Fruit fly (Drosophila melanogaster) whole organism, embryonic: ENCODE results near the gene CG12783.

Experiments used
- CG10543 ChIP-seq: fragments of 200-800 bp; sonication (Bioruptor generic); optimal IDR thresholded peaks from 3 replicates; lab custom pipeline; 2017; ENCODE audit warnings: missing biosample characterization, mild to moderate bottlenecking, missing genetic modification characterization, moderate library complexity
- CG10959 ChIP-seq: fragments of 200-800 bp; sonication (Bioruptor generic); IDR thresholded peaks from 2 replicates; pipeline ENCODE4 v1.3.6; 2022; ENCODE audit warnings: missing biosample characterization, missing genetic modification characterization
- CG11695 ChIP-seq: fragments of 200-800 bp; sonication (Bioruptor generic); IDR thresholded peaks from 3 replicates; pipeline ENCODE4 v1.3.6; 2022; ENCODE audit warnings: missing biosample characterization, missing genetic modification characterization
- CG11696 ChIP-seq: fragments of 200-800 bp; sonication (Bioruptor generic); IDR thresholded peaks from 2 replicates; pipeline ENCODE4 v1.3.6; 2022; ENCODE audit warnings: missing biosample characterization, missing genetic modification characterization
- CG12769 ChIP-seq: fragments of 200-800 bp; sonication (Bioruptor generic); optimal IDR thresholded peaks from 2 replicates; lab custom pipeline; 2019; ENCODE audit warnings: missing biosample characterization, mild to moderate bottlenecking, missing genetic modification characterization, moderate library complexity
- CG15073 ChIP-seq: fragments of 200-800 bp; sonication (Bioruptor generic); optimal IDR thresholded peaks from 2 replicates; lab custom pipeline; 2016; ENCODE audit warnings: missing biosample characterization, missing genetic modification characterization
- CG15514 ChIP-seq: fragments of 200-800 bp; sonication (Bioruptor generic); optimal IDR thresholded peaks from 3 replicates; lab custom pipeline; 2017; ENCODE audit warnings: missing biosample characterization, missing genetic modification characterization, mild to moderate bottlenecking, moderate library complexity, missing genetic modification reagents
- CG17328 ChIP-seq: fragments of 200-800 bp; sonication (Bioruptor generic); IDR thresholded peaks from 2 replicates; pipeline ENCODE4 v1.3.6; 2022; ENCODE audit warnings: missing biosample characterization, missing genetic modification characterization
- CG17385 ChIP-seq: fragments of 200-800 bp; sonication (Bioruptor generic); optimal IDR thresholded peaks from 3 replicates; lab custom pipeline; 2018; ENCODE audit warnings: missing biosample characterization, mild to moderate bottlenecking, missing genetic modification characterization
- CG17612 ChIP-seq: fragments of 200-800 bp; sonication (Bioruptor generic); IDR thresholded peaks from 2 replicates; pipeline ENCODE4 v1.3.6; 2022; ENCODE audit warnings: missing biosample characterization, missing genetic modification characterization
- CG1792 ChIP-seq: fragments of 200-800 bp; sonication (Bioruptor generic); optimal IDR thresholded peaks from 2 replicates; lab custom pipeline; 2016; ENCODE audit warnings: missing biosample characterization, missing genetic modification characterization
- CG2199 ChIP-seq: fragments of 200-800 bp; sonication (Bioruptor generic); IDR thresholded peaks from 3 replicates; pipeline ENCODE4 v1.3.6; 2022; ENCODE audit warnings: missing biosample characterization, missing genetic modification characterization
- CG32772 ChIP-seq: fragments of 200-800 bp; sonication (Bioruptor generic); IDR thresholded peaks from 2 replicates; pipeline ENCODE4 v1.3.6; 2022; ENCODE audit warnings: missing biosample characterization, missing genetic modification characterization
- CG34422 ChIP-seq: fragments of 200-800 bp; sonication (Bioruptor generic); IDR thresholded peaks from 3 replicates; pipeline ENCODE4 v1.3.6; 2022; ENCODE audit warnings: missing biosample characterization, missing genetic modification characterization
- CG3847 ChIP-seq: fragments of 200-800 bp; sonication (Bioruptor generic); IDR thresholded peaks from 2 replicates; pipeline ENCODE4 v1.3.6; 2022; ENCODE audit warnings: missing biosample characterization, missing genetic modification characterization
- CG4617 ChIP-seq: fragments of 200-800 bp; sonication (Bioruptor generic); optimal IDR thresholded peaks from 3 replicates; lab custom pipeline; 2016; ENCODE audit warnings: missing biosample characterization, missing genetic modification characterization, borderline replicate concordance
- CG5245 ChIP-seq: fragments of 200-800 bp; sonication (Bioruptor generic); optimal IDR thresholded peaks from 3 replicates; lab custom pipeline; 2016; ENCODE audit warnings: missing biosample characterization, missing genetic modification characterization
- CG6175 ChIP-seq: fragments of 200-800 bp; sonication (Bioruptor generic); IDR thresholded peaks from 3 replicates; pipeline ENCODE4 v1.3.6; 2022; ENCODE audit warnings: missing biosample characterization, missing genetic modification characterization
- CG8281 ChIP-seq: fragments of 200-800 bp; sonication (Bioruptor generic); optimal IDR thresholded peaks from 2 replicates; lab custom pipeline; 2018; ENCODE audit warnings: missing biosample characterization, mild to moderate bottlenecking, missing genetic modification characterization, moderate library complexity
- Hand ChIP-seq: fragments of 200-800 bp; sonication (Bioruptor generic); optimal IDR thresholded peaks from 2 replicates; lab custom pipeline; 2017; ENCODE audit warnings: mild to moderate bottlenecking, missing biosample characterization, missing genetic modification reagents, missing genetic modification characterization
- Hmx ChIP-seq: fragments of 200-800 bp; sonication (Bioruptor generic); optimal IDR thresholded peaks from 2 replicates; lab custom pipeline; 2016; ENCODE audit warnings: missing biosample characterization, missing genetic modification characterization
- Mes4 ChIP-seq: fragments of 200-800 bp; sonication (Bioruptor generic); optimal IDR thresholded peaks from 2 replicates; lab custom pipeline; 2016; ENCODE audit warnings: missing biosample characterization, missing genetic modification characterization
- NC2α ChIP-seq: fragments of 200-800 bp; sonication (Bioruptor generic); optimal IDR thresholded peaks from 2 replicates; lab custom pipeline; 2016; ENCODE audit warnings: missing biosample characterization, missing genetic modification characterization
- Sox102F ChIP-seq: fragments of 200-800 bp; sonication (Bioruptor generic); optimal IDR thresholded peaks from 2 replicates; lab custom pipeline; 2018; ENCODE audit warnings: missing biosample characterization, mild to moderate bottlenecking, missing genetic modification characterization, moderate library complexity
- Spps ChIP-seq: fragments of 200-800 bp; sonication (Bioruptor generic); optimal IDR thresholded peaks from 2 replicates; lab custom pipeline; 2018; ENCODE audit warnings: missing biosample characterization, mild to moderate bottlenecking, missing genetic modification characterization
- Vsx1 ChIP-seq: fragments of 200-800 bp; sonication (Bioruptor generic); optimal IDR thresholded peaks from 2 replicates; lab custom pipeline; 2017; ENCODE audit warnings: missing biosample characterization, mild to moderate bottlenecking, missing genetic modification characterization, missing genetic modification reagents
- Xbp1 ChIP-seq: fragments of 200-800 bp; sonication (Bioruptor generic); optimal IDR thresholded peaks from 3 replicates; lab custom pipeline; 2016; ENCODE audit warnings: missing biosample characterization, mild to moderate bottlenecking, missing genetic modification characterization
- abd-A ChIP-seq: fragments of 200-800 bp; sonication (Bioruptor generic); optimal IDR thresholded peaks from 3 replicates; lab custom pipeline; 2019; ENCODE audit warnings: missing biosample characterization, mild to moderate bottlenecking, missing genetic modification characterization, moderate library complexity
- ara ChIP-seq: fragments of 200-800 bp; sonication (Bioruptor generic); IDR thresholded peaks from 2 replicates; pipeline ENCODE4 v1.3.6; 2022; ENCODE audit warnings: missing biosample characterization, missing genetic modification characterization
- cas ChIP-seq: fragments of 200-800 bp; sonication (Bioruptor generic); IDR thresholded peaks from 2 replicates; pipeline ENCODE4 v1.3.6; 2022; ENCODE audit warnings: missing biosample characterization, missing genetic modification characterization
- en ChIP-seq: fragments of 200-800 bp; sonication (Bioruptor generic); optimal IDR thresholded peaks from 2 replicates; lab custom pipeline; 2016; ENCODE audit warnings: missing biosample characterization, missing genetic modification characterization
- exex ChIP-seq: fragments of 200-800 bp; sonication (Bioruptor generic); optimal IDR thresholded peaks from 4 replicates; lab custom pipeline; 2018; ENCODE audit warnings: missing biosample characterization, mild to moderate bottlenecking, missing genetic modification characterization, moderate library complexity
- fd64A ChIP-seq: fragments of 200-800 bp; sonication (Bioruptor generic); optimal IDR thresholded peaks from 3 replicates; lab custom pipeline; 2018; ENCODE audit warnings: missing biosample characterization, mild to moderate bottlenecking, missing genetic modification characterization
- fd96Cb ChIP-seq: fragments of 200-800 bp; sonication (Bioruptor generic); optimal IDR thresholded peaks from 2 replicates; lab custom pipeline; 2018; ENCODE audit warnings: missing biosample characterization, mild to moderate bottlenecking, missing genetic modification characterization, moderate library complexity
- gfzf ChIP-seq: fragments of 200-800 bp; sonication (Bioruptor generic); optimal IDR thresholded peaks from 2 replicates; lab custom pipeline; 2016; ENCODE audit warnings: missing biosample characterization, mild to moderate bottlenecking, missing genetic modification characterization, moderate library complexity
- ham ChIP-seq: fragments of 200-800 bp; sonication (Bioruptor generic); IDR thresholded peaks from 2 replicates; pipeline ENCODE4 v1.3.6; 2022; ENCODE audit warnings: missing biosample characterization, missing genetic modification characterization
- jigr1 ChIP-seq: fragments of 200-800 bp; sonication (Bioruptor generic); IDR thresholded peaks from 3 replicates; pipeline ENCODE4 v1.3.6; 2022; ENCODE audit warnings: missing biosample characterization, missing genetic modification characterization
- jumu ChIP-seq: fragments of 200-800 bp; sonication (Bioruptor generic); optimal IDR thresholded peaks from 3 replicates; lab custom pipeline; 2016; ENCODE audit warnings: missing biosample characterization, missing genetic modification characterization
- ken ChIP-seq: fragments of 200-800 bp; sonication (Bioruptor generic); IDR thresholded peaks from 3 replicates; pipeline ENCODE4 v1.3.6; 2022; ENCODE audit warnings: missing biosample characterization, missing genetic modification characterization
- kni ChIP-seq: fragments of 200-800 bp; sonication (Bioruptor generic); optimal IDR thresholded peaks from 3 replicates; lab custom pipeline; 2017; ENCODE audit warnings: mild to moderate bottlenecking, missing biosample characterization, missing genetic modification reagents, missing genetic modification characterization
- lbe ChIP-seq: fragments of 200-800 bp; sonication (Bioruptor generic); optimal IDR thresholded peaks from 2 replicates; lab custom pipeline; 2016; ENCODE audit warnings: missing biosample characterization, mild to moderate bottlenecking, missing genetic modification characterization
- lilli ChIP-seq: fragments of 200-800 bp; sonication (Bioruptor generic); optimal IDR thresholded peaks from 3 replicates; lab custom pipeline; 2016; ENCODE audit warnings: missing biosample characterization, missing genetic modification characterization
- nerfin-2 ChIP-seq: fragments of 200-800 bp; sonication (Bioruptor generic); IDR thresholded peaks from 2 replicates; pipeline ENCODE4 v1.3.6; 2022; ENCODE audit warnings: missing biosample characterization, missing genetic modification characterization; ENCODE audit not compliant: partially characterized antibody
- pnt ChIP-seq: fragments of 200-800 bp; sonication (Bioruptor generic); optimal IDR thresholded peaks from 3 replicates; lab custom pipeline; 2016; ENCODE audit warnings: missing biosample characterization, missing genetic modification characterization
- pum ChIP-seq: fragments of 200-800 bp; sonication (Bioruptor generic); optimal IDR thresholded peaks from 2 replicates; lab custom pipeline; 2016; ENCODE audit warnings: missing biosample characterization, missing genetic modification characterization
- row ChIP-seq: fragments of 200-800 bp; sonication (Bioruptor generic); IDR thresholded peaks from 3 replicates; pipeline ENCODE4 v1.3.6; 2022; ENCODE audit warnings: missing biosample characterization, missing genetic modification characterization
- sens ChIP-seq: fragments of 200-800 bp; sonication (Bioruptor generic); peaks from one replicate; lab custom pipeline; 2016; ENCODE audit warnings: missing biosample characterization, missing genetic modification characterization
- sug ChIP-seq: fragments of 200-800 bp; optimal IDR thresholded peaks from 2 replicates; lab custom pipeline; 2019; ENCODE audit warnings: missing biosample characterization, mild to moderate bottlenecking, missing genetic modification characterization, moderate library complexity
- trem ChIP-seq: fragments of 200-800 bp; optimal IDR thresholded peaks from 3 replicates; lab custom pipeline; 2019; ENCODE audit warnings: missing biosample characterization, mild to moderate bottlenecking, missing genetic modification characterization, moderate library complexity
- tx ChIP-seq: fragments of 200-800 bp; sonication (Bioruptor generic); optimal IDR thresholded peaks from 2 replicates; lab custom pipeline; 2016; ENCODE audit warnings: missing biosample characterization, missing genetic modification characterization
- yki ChIP-seq: fragments of >200 bp; optimal IDR thresholded peaks from 3 replicates; lab custom pipeline; 2018

CG12783 gene

DNA sequence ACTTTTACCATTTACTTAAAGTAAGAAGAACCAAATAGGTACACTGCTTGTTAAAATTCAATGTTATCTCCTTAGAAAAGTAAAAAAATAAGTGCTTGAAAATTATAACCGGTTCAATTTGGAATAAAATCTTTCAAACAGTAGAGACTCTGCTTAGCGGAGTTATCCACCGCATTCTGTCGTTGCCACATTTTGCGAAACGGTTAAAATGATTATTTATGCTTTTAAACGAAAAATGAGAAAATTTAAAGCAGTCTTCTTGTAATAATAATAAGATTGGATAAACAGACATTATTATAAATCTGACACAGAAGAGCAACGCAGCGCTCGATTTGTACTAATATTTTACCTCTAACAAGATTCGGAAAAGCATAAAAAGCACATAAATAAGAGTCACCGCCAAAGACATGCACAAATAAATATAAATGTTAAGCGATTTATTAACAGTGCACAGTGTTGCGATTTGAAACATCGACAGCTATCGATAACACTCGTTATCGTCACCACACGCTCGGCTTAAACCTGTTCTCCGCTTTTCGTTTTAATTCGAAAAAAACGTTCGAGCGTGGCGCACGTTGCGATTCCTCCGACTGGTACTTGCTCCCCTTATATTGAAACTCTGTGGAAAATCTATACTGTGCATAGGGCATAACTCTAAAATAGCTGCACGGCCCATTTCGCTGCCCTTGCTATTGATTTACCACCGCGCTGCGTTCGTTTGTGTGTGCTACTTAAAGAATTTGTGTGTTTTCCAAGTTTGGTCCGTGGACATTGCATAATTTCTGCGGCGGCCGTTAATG is 11.8 kb upstream of the CG12783 start, which contains the start of gene Fas1 (continued):
- TF ChIP-seq Vsx1 (GFP tag; lab: Kevin White, UChicago) (no peak), en (GFP tag; lab: Kevin White, UChicago) (no peak), CG15073 (GFP tag; lab: Kevin White, UChicago) (no peak), CG4617 (GFP tag; lab: Kevin White, UChicago) (no peak), kni (GFP tag; lab: Kevin White, UChicago) (peak; percentile 85), jumu (GFP tag; lab: Kevin White, UChicago) (no peak), exex (tag; lab: Kevin White, UChicago) (no peak), Xbp1 (no peak), CG15514 (peak; percentile 41), gfzf (GFP tag; lab: Kevin White, UChicago) (peak; percentile 40), CG17612 (GFP tag; lab: Robert Waterston, UW) (no peak), ara (GFP tag; lab: Robert Waterston, UW) (no peak), CG11695 (GFP tag; lab: Robert Waterston, UW) (no peak), CG12769 (no peak), fd96Cb (no peak), ken (GFP tag; lab: Robert Waterston, UW) (no peak), pnt (GFP tag; lab: Kevin White, UChicago) (no peak), CG11696 (no peak), CG17385 (GFP tag; lab: Kevin White, UChicago) (no peak), sens (GFP tag; lab: Kevin White, UChicago) (peak; percentile 27), tx (GFP tag; lab: Kevin White, UChicago) (no peak), CG3847 (no peak), Spps (no peak), yki (lab: Kevin White, UChicago) (no peak), cas (GFP tag; lab: Robert Waterston, UW) (no peak), CG10959 (no peak), CG32772 (GFP tag; lab: Robert Waterston, UW) (no peak), CG5245 (GFP tag; lab: Kevin White, UChicago) (no peak), pum (no peak), CG2199 (GFP tag; lab: Robert Waterston, UW) (peak; percentile 80; the same call in 2 of the 3 replicates), jigr1 (GFP tag; lab: Robert Waterston, UW) (no peak; the same call in 2 of the 3 replicates), CG34422 (no peak), CG6175 (GFP tag; lab: Robert Waterston, UW) (no peak), CG10543 (GFP tag; lab: Kevin White, UChicago) (peak; percentile 26), lilli (GFP tag; lab: Kevin White, UChicago) (no peak), ham (no peak), CG1792 (no peak), CG17328 (no peak), Hand (no peak), Hmx (GFP tag; lab: Kevin White, UChicago) (no peak), trem (tag; lab: Kevin White, UChicago) (peak; percentile 52), fd64A (GFP tag; lab: Kevin White, UChicago) (no peak), Sox102F (no peak), CG8281 (tag; lab: Kevin White, UChicago) (no peak), sug (tag; lab: Kevin White, UChicago) (no peak), abd-A (no peak), row (peak; percentile 19; the same call in 1 of the 3 replicates), NC2α (GFP tag; lab: Kevin White, UChicago) (no peak), nerfin-2 (GFP tag; lab: Robert Waterston, UW) (0 out of 2 replicates have a peak, but pooled peaks have one; percentile 25), lbe (GFP tag; lab: Kevin White, UChicago) (no peak), Mes4 (no peak)
